Fruit fly (Drosophila melanogaster) whole organism, adult: ENCODE results near the gene CG3117.

Source experiments
- CG11617 ChIP-seq: fragments of 200-800 bp; sonication (Bioruptor generic); optimal IDR thresholded peaks from 2 replicates; lab custom pipeline; 2017; ENCODE audit warnings: mild to moderate bottlenecking, missing biosample characterization, missing genetic modification reagents, missing genetic modification characterization
- CG12768 ChIP-seq: fragments of 200-800 bp; sonication (Bioruptor generic); optimal IDR thresholded peaks from 2 replicates; lab custom pipeline; 2017; ENCODE audit warnings: missing biosample characterization, missing genetic modification characterization, mild to moderate bottlenecking, moderate library complexity, missing genetic modification reagents
- CG14711 ChIP-seq: fragments of 200-800 bp; sonication (Bioruptor generic); optimal IDR thresholded peaks from 2 replicates; lab custom pipeline; 2018; ENCODE audit warnings: missing biosample characterization, mild to moderate bottlenecking, missing genetic modification characterization, moderate library complexity
- CG1620 ChIP-seq: fragments of 200-800 bp; sonication (Bioruptor generic); optimal IDR thresholded peaks from 2 replicates; lab custom pipeline; 2016; ENCODE audit warnings: missing biosample characterization, missing genetic modification characterization
- CG33017 ChIP-seq: fragments of 200-800 bp; sonication (Bioruptor generic); optimal IDR thresholded peaks from 2 replicates; lab custom pipeline; 2018; ENCODE audit warnings: missing biosample characterization, mild to moderate bottlenecking, missing genetic modification characterization, moderate library complexity
- CG5204 ChIP-seq: fragments of 200-800 bp; sonication (Bioruptor generic); optimal IDR thresholded peaks from 2 replicates; lab custom pipeline; 2016; ENCODE audit warnings: missing biosample characterization, missing genetic modification characterization
- CG7045 ChIP-seq: fragments of 200-800 bp; sonication (Bioruptor generic); optimal IDR thresholded peaks from 2 replicates; lab custom pipeline; 2017; ENCODE audit warnings: missing biosample characterization, mild to moderate bottlenecking, missing genetic modification characterization
- CG7101 ChIP-seq: fragments of 200-800 bp; sonication (Bioruptor generic); optimal IDR thresholded peaks from 2 replicates; lab custom pipeline; 2018; ENCODE audit warnings: missing biosample characterization, mild to moderate bottlenecking, missing genetic modification characterization, moderate library complexity
- Clk ChIP-seq: fragments of 200-800 bp; sonication (Bioruptor generic); optimal IDR thresholded peaks from 2 replicates; lab custom pipeline; 2017; ENCODE audit warnings: missing biosample characterization, missing genetic modification characterization
- Crg-1 ChIP-seq: fragments of 200-800 bp; sonication (Bioruptor generic); optimal IDR thresholded peaks from 2 replicates; lab custom pipeline; 2016; ENCODE audit warnings: missing biosample characterization, missing genetic modification characterization
- Hr96 ChIP-seq: fragments of 200-800 bp; sonication (Bioruptor generic); optimal IDR thresholded peaks from 2 replicates; lab custom pipeline; 2016; ENCODE audit warnings: missing biosample characterization, missing genetic modification characterization
- Mnt ChIP-seq: fragments of 200-800 bp; sonication (Bioruptor generic); optimal IDR thresholded peaks from 2 replicates; lab custom pipeline; 2016; ENCODE audit warnings: missing biosample characterization, mild to moderate bottlenecking, missing genetic modification characterization
- bab1 ChIP-seq: fragments of 200-800 bp; sonication (Bioruptor generic); optimal IDR thresholded peaks from 3 replicates; lab custom pipeline; 2019; ENCODE audit warnings: missing biosample characterization, mild to moderate bottlenecking, missing genetic modification characterization, moderate library complexity
- cic ChIP-seq: fragments of 200-800 bp; sonication (Bioruptor generic); optimal IDR thresholded peaks from 2 replicates; lab custom pipeline; 2017; ENCODE audit warnings: missing biosample characterization, mild to moderate bottlenecking, missing genetic modification characterization, moderate library complexity
- cnc ChIP-seq, 2 experiments: fragments of >200 bp; optimal IDR thresholded peaks; 2 replicates each; lab custom pipeline; 2017
- kay ChIP-seq: fragments of 200-800 bp; sonication (Bioruptor generic); peaks from one replicate; lab custom pipeline; 2016; ENCODE audit warnings: missing biosample characterization, missing genetic modification characterization, borderline replicate concordance
- ovo ChIP-seq: fragments of 200-800 bp; sonication (Bioruptor generic); optimal IDR thresholded peaks from 2 replicates; lab custom pipeline; 2016; ENCODE audit warnings: missing biosample characterization, missing genetic modification characterization
- pad ChIP-seq: fragments of 200-800 bp; sonication (Bioruptor generic); optimal IDR thresholded peaks from 3 replicates; lab custom pipeline; 2017; ENCODE audit warnings: missing biosample characterization, missing genetic modification characterization, mild to moderate bottlenecking, moderate library complexity, missing genetic modification reagents
- tj ChIP-seq: fragments of 200-800 bp; sonication (Bioruptor generic); optimal IDR thresholded peaks from 3 replicates; lab custom pipeline; 2017; ENCODE audit warnings: missing biosample characterization, mild to moderate bottlenecking, missing genetic modification characterization, moderate library complexity
- toe ChIP-seq: fragments of 200-800 bp; sonication (Bioruptor generic); optimal IDR thresholded peaks from 2 replicates; lab custom pipeline; 2016; ENCODE audit warnings: missing biosample characterization, missing genetic modification characterization

The CG3117 gene

dm6 chr2L:2878859-2879258, 31.8 kb upstream of the CG3117 start, which contains the start of gene RabGGTb:
TSS of gene RabGGTb (plus strand) at chr2L:2879112.
- TF ChIP-seq kay (GFP tag; lab: Kevin White, UChicago) = no peak
- TF ChIP-seq CG14711 = no peak
- TF ChIP-seq CG1620 (GFP tag; lab: Kevin White, UChicago) = peak; percentile 48
- TF ChIP-seq Crg-1 (GFP tag; lab: Kevin White, UChicago) = peak; percentile 25
- TF ChIP-seq Mnt (GFP tag; lab: Kevin White, UChicago) = peak; percentile 55
- TF ChIP-seq Clk (GFP tag; lab: Kevin White, UChicago) = peak; percentile 46
- peak; percentile 28 for TF ChIP-seq toe
- peak; percentile 44 for TF ChIP-seq CG7045
- peak; percentile 22 for TF ChIP-seq CG11617 (GFP tag; lab: Kevin White, UChicago)
- peak; percentile 11 for TF ChIP-seq tj (GFP tag; lab: Kevin White, UChicago)
- no peak for TF ChIP-seq CG5204
- no peak for TF ChIP-seq ovo (GFP tag; lab: Kevin White, UChicago)
- peak; percentile 75 for TF ChIP-seq bab1 (GFP tag; lab: Kevin White, UChicago)
- peak; percentile 27 for TF ChIP-seq Hr96 (GFP tag; lab: Kevin White, UChicago)
- TF ChIP-seq CG33017 = peak; percentile 46
- peak; percentile 53 for TF ChIP-seq cic (GFP tag; lab: Kevin White, UChicago)
- TF ChIP-seq CG12768 (GFP tag; lab: Kevin White, UChicago) = peak; percentile 59
- TF ChIP-seq CG7101 (tag; lab: Kevin White, UChicago) = peak; percentile 51
- no peak for TF ChIP-seq cnc (optimal IDR thresholded peaks at IDR 0.05; lab: Kevin White, UChicago)
- peak; percentile 4 for TF ChIP-seq pad

dm6 chr2L:2878188-2878587, 31.2 kb upstream of the CG3117 start, which contains the start of the genes Prx6a and Sbat:
TSS of gene Prx6a (minus strand) at chr2L:2878232.
TSS of gene Sbat (plus strand) at chr2L:2878344.
- TF ChIP-seq ovo (GFP tag; lab: Kevin White, UChicago) = peak; percentile 50
- peak; percentile 89 for TF ChIP-seq bab1 (GFP tag; lab: Kevin White, UChicago)
- peak; percentile 65 for TF ChIP-seq Clk (GFP tag; lab: Kevin White, UChicago)
- no peak for TF ChIP-seq cnc (optimal IDR thresholded peaks at IDR 0.05; lab: Kevin White, UChicago)
- TF ChIP-seq CG14711 = peak; percentile 70
- peak; percentile 89 for TF ChIP-seq Hr96 (GFP tag; lab: Kevin White, UChicago)
- peak; percentile 81 for TF ChIP-seq CG7101 (tag; lab: Kevin White, UChicago)
- peak; percentile 37 for TF ChIP-seq kay (GFP tag; lab: Kevin White, UChicago)
- peak; percentile 76 for TF ChIP-seq CG1620 (GFP tag; lab: Kevin White, UChicago)
- TF ChIP-seq pad = peak; percentile 62
- TF ChIP-seq Crg-1 (GFP tag; lab: Kevin White, UChicago) = peak; percentile 65
- peak; percentile 77 for TF ChIP-seq CG12768 (GFP tag; lab: Kevin White, UChicago)
- peak; percentile 68 for TF ChIP-seq CG11617 (GFP tag; lab: Kevin White, UChicago)
- peak; percentile 48 for TF ChIP-seq tj (GFP tag; lab: Kevin White, UChicago)
- peak; percentile 80 for TF ChIP-seq CG33017
- peak; percentile 69 for TF ChIP-seq CG7045
- TF ChIP-seq toe = peak; percentile 90
- peak; percentile 5 for TF ChIP-seq cic (GFP tag; lab: Kevin White, UChicago)
- peak; percentile 77 for TF ChIP-seq Mnt (GFP tag; lab: Kevin White, UChicago)
- TF ChIP-seq CG5204 = no peak

dm6 chr2L:2874542-2875194, 27.7 kb upstream of the CG3117 start, which contains the start of gene CG8814:
TSS of gene CG8814 (plus strand) at chr2L:2874890.
- TF ChIP-seq CG7101 (tag; lab: Kevin White, UChicago) = peak; percentile 62
- TF ChIP-seq Hr96 (GFP tag; lab: Kevin White, UChicago) = peak; percentile 63
- TF ChIP-seq toe = peak; percentile 88
- peak; percentile 73 for TF ChIP-seq CG1620 (GFP tag; lab: Kevin White, UChicago)
- TF ChIP-seq ovo (GFP tag; lab: Kevin White, UChicago) = peak; percentile 70
- TF ChIP-seq CG5204 = no peak
- TF ChIP-seq Mnt (GFP tag; lab: Kevin White, UChicago) = peak; percentile 37
- TF ChIP-seq kay (GFP tag; lab: Kevin White, UChicago) = peak; percentile 95
- TF ChIP-seq CG12768 (GFP tag; lab: Kevin White, UChicago) = peak; percentile 94
- TF ChIP-seq CG14711 = no peak
- peak; percentile 48 for TF ChIP-seq Clk (GFP tag; lab: Kevin White, UChicago)
- peak; percentile 58 for TF ChIP-seq pad
- TF ChIP-seq tj (GFP tag; lab: Kevin White, UChicago) = peak; percentile 63
- peak; percentile 63 for TF ChIP-seq cic (GFP tag; lab: Kevin White, UChicago)
- no peak for TF ChIP-seq CG33017
- TF ChIP-seq bab1 (GFP tag; lab: Kevin White, UChicago) = peak; percentile 13
- peak; percentile 47 for TF ChIP-seq CG7045
- TF ChIP-seq CG11617 (GFP tag; lab: Kevin White, UChicago) = peak; percentile 84
- TF ChIP-seq Crg-1 (GFP tag; lab: Kevin White, UChicago) = peak; percentile 68
- TF ChIP-seq cnc (optimal IDR thresholded peaks at IDR 0.05; lab: Kevin White, UChicago) = no peak

dm6 chr2L:2874185-2874541, 27.2 kb upstream of the CG3117 start, which contains the start of gene Ifrd1:
TSS of gene Ifrd1 (minus strand) at chr2L:2874489.
- TF ChIP-seq Crg-1 (GFP tag; lab: Kevin White, UChicago) = no peak
- TF ChIP-seq CG33017 = peak; percentile 20

- TF ChIP-seq bab1 (GFP tag; lab: Kevin White, UChicago) (no peak), CG1620 (GFP tag; lab: Kevin White, UChicago) (no peak), kay (GFP tag; lab: Kevin White, UChicago) (peak; percentile 46), CG14711 (no peak), CG33017 (no peak), toe (no peak), cnc (optimal IDR thresholded peaks at IDR 0.05; lab: Kevin White, UChicago) (no peak), CG7045 (no peak), Hr96 (GFP tag; lab: Kevin White, UChicago) (no peak), Clk (GFP tag; lab: Kevin White, UChicago) (no peak), Mnt (GFP tag; lab: Kevin White, UChicago) (peak; percentile 83), CG7101 (tag; lab: Kevin White, UChicago) (no peak)
Measured at dm6 chr2L:2873729-2874127, 26.7 kb upstream of the CG3117 start.
